Fruit fly (Drosophila melanogaster) whole organism, embryonic: ENCODE measurements around the gene CG11768.

Source experiments
- Antp ChIP-seq: fragments of 200-800 bp; sonication (Bioruptor generic); optimal IDR thresholded peaks from 3 replicates; lab custom pipeline; 2016; ENCODE audit warnings: missing biosample characterization, missing genetic modification characterization
- Atf6 ChIP-seq: fragments of 200-800 bp; sonication (Bioruptor generic); IDR thresholded peaks from 2 replicates; pipeline ENCODE4 v1.3.6; 2022; ENCODE audit warnings: missing biosample characterization, missing genetic modification characterization
- BEAF-32 ChIP-seq: fragments of 200-800 bp; sonication (Bioruptor generic); optimal IDR thresholded peaks from 3 replicates; lab custom pipeline; 2017; ENCODE audit warnings: missing biosample characterization, missing genetic modification characterization, mild to moderate bottlenecking, moderate library complexity, missing genetic modification reagents
- CG10565 ChIP-seq: fragments of 200-800 bp; sonication (Bioruptor generic); optimal IDR thresholded peaks from 3 replicates; lab custom pipeline; 2016; ENCODE audit warnings: missing biosample characterization, mild to moderate bottlenecking, missing genetic modification characterization
- CG11247 ChIP-seq: fragments of 200-800 bp; sonication (Bioruptor generic); IDR thresholded peaks from 2 replicates; pipeline ENCODE4 v1.3.6; 2022; ENCODE audit warnings: missing biosample characterization, missing genetic modification characterization
- CG12391 ChIP-seq: fragments of 200-800 bp; sonication (Bioruptor generic); optimal IDR thresholded peaks from 3 replicates; lab custom pipeline; 2018; ENCODE audit warnings: missing biosample characterization, mild to moderate bottlenecking, missing genetic modification characterization, moderate library complexity
- CG13894 ChIP-seq: fragments of 200-800 bp; sonication (Bioruptor generic); optimal IDR thresholded peaks from 3 replicates; lab custom pipeline; 2018; ENCODE audit warnings: missing biosample characterization, mild to moderate bottlenecking, missing genetic modification characterization, moderate library complexity
- CG14014 ChIP-seq: fragments of 200-800 bp; sonication (Bioruptor generic); IDR thresholded peaks from 2 replicates; pipeline ENCODE4 v1.3.6; 2022; ENCODE audit warnings: missing biosample characterization, missing genetic modification characterization
- CG15011 ChIP-seq: fragments of 200-800 bp; sonication (Bioruptor generic); optimal IDR thresholded peaks from 3 replicates; lab custom pipeline; 2018; ENCODE audit warnings: missing biosample characterization, mild to moderate bottlenecking, missing genetic modification characterization
- CG17328 ChIP-seq: fragments of 200-800 bp; sonication (Bioruptor generic); IDR thresholded peaks from 2 replicates; pipeline ENCODE4 v1.3.6; 2022; ENCODE audit warnings: missing biosample characterization, missing genetic modification characterization
- CG18262 ChIP-seq: fragments of 200-800 bp; optimal IDR thresholded peaks from 3 replicates; lab custom pipeline; 2019; ENCODE audit warnings: missing biosample characterization, mild to moderate bottlenecking, missing genetic modification characterization, moderate library complexity
- CG2199 ChIP-seq: fragments of 200-800 bp; sonication (Bioruptor generic); IDR thresholded peaks from 3 replicates; pipeline ENCODE4 v1.3.6; 2022; ENCODE audit warnings: missing biosample characterization, missing genetic modification characterization
- CG30431 ChIP-seq: fragments of 200-800 bp; sonication (Bioruptor generic); optimal IDR thresholded peaks from 2 replicates; lab custom pipeline; 2017; ENCODE audit warnings: missing biosample characterization, missing genetic modification characterization
- CG32767 ChIP-seq: fragments of 200-800 bp; sonication (Bioruptor generic); IDR thresholded peaks from 2 replicates; pipeline ENCODE4 v1.3.6; 2022; ENCODE audit warnings: missing biosample characterization, missing genetic modification characterization
- CG4424 ChIP-seq: fragments of 200-800 bp; sonication (Bioruptor generic); optimal IDR thresholded peaks from 3 replicates; lab custom pipeline; 2016; ENCODE audit warnings: missing biosample characterization, missing genetic modification characterization
- CG8388 ChIP-seq: fragments of 200-800 bp; sonication (Bioruptor generic); optimal IDR thresholded peaks from 2 replicates; lab custom pipeline; 2019; ENCODE audit warnings: missing biosample characterization, mild to moderate bottlenecking, missing genetic modification characterization, moderate library complexity
- Camta ChIP-seq: fragments of 200-800 bp; sonication (Bioruptor generic); optimal IDR thresholded peaks from 2 replicates; lab custom pipeline; 2016; ENCODE audit warnings: missing biosample characterization, missing genetic modification characterization
- Chrac-16 ChIP-seq: fragments of 200-800 bp; sonication (Bioruptor generic); optimal IDR thresholded peaks from 3 replicates; lab custom pipeline; 2016; ENCODE audit warnings: missing biosample characterization, missing genetic modification characterization
- CoRest ChIP-seq: fragments of 200-800 bp; sonication (Bioruptor generic); optimal IDR thresholded peaks from 3 replicates; lab custom pipeline; 2018; ENCODE audit warnings: missing biosample characterization, mild to moderate bottlenecking, missing genetic modification characterization, moderate library complexity
- D19B ChIP-seq: fragments of 200-800 bp; sonication (Bioruptor generic); optimal IDR thresholded peaks from 2 replicates; lab custom pipeline; 2017; ENCODE audit warnings: missing biosample characterization, mild to moderate bottlenecking, missing genetic modification characterization
- Dref ChIP-seq: fragments of 200-800 bp; sonication (Bioruptor generic); IDR thresholded peaks from 2 replicates; pipeline ENCODE4 v1.3.6; 2022; ENCODE audit warnings: missing biosample characterization, missing genetic modification characterization
- Ets65A ChIP-seq: fragments of 200-800 bp; sonication (Bioruptor generic); peaks from one replicate; lab custom pipeline; 2016; ENCODE audit warnings: missing biosample characterization, missing genetic modification characterization
- Fer3 ChIP-seq: fragments of 200-800 bp; sonication (Bioruptor generic); optimal IDR thresholded peaks from 2 replicates; lab custom pipeline; 2018; ENCODE audit warnings: missing biosample characterization, mild to moderate bottlenecking, missing genetic modification characterization, moderate library complexity
- HLH3B ChIP-seq: fragments of 200-800 bp; sonication (Bioruptor generic); IDR thresholded peaks from 2 replicates; pipeline ENCODE4 v1.3.6; 2022; ENCODE audit warnings: missing biosample characterization, missing genetic modification characterization
- Hr78 ChIP-seq, 2 experiments: fragments of 200-800 bp in 1 of 2; fragments of >200 bp in 1 of 2; sonication (Bioruptor generic) in 1 of 2; optimal IDR thresholded peaks; 2 replicates each; lab custom pipeline; 2017 to 2019; ENCODE audit warnings: missing biosample characterization in 2 of 2, missing genetic modification characterization in 2 of 2, mild to moderate bottlenecking in 1 of 2, moderate library complexity in 1 of 2
- Hsf ChIP-seq: fragments of 200-800 bp; sonication (Bioruptor generic); optimal IDR thresholded peaks from 3 replicates; lab custom pipeline; 2016; ENCODE audit warnings: missing biosample characterization, missing genetic modification characterization
- Med ChIP-seq: fragments of 200-800 bp; sonication (Bioruptor generic); peaks from one replicate; lab custom pipeline; 2016; ENCODE audit warnings: missing biosample characterization, missing genetic modification characterization, mild to moderate bottlenecking, inconsistent platforms, moderate library complexity
- Mrtf ChIP-seq: fragments of 200-800 bp; sonication (Bioruptor generic); IDR thresholded peaks from 3 replicates; pipeline ENCODE4 v1.3.6; 2022; ENCODE audit warnings: missing biosample characterization, missing genetic modification characterization
- NC2β ChIP-seq: fragments of 200-800 bp; sonication (Bioruptor generic); optimal IDR thresholded peaks from 2 replicates; lab custom pipeline; 2016; ENCODE audit warnings: missing biosample characterization, missing genetic modification characterization
- Rfx ChIP-seq: fragments of 200-800 bp; sonication (Bioruptor generic); IDR thresholded peaks from 2 replicates; pipeline ENCODE4 v1.3.6; 2022; ENCODE audit warnings: missing biosample characterization, missing genetic modification characterization
- Spps ChIP-seq: fragments of 200-800 bp; sonication (Bioruptor generic); optimal IDR thresholded peaks from 2 replicates; lab custom pipeline; 2018; ENCODE audit warnings: missing biosample characterization, mild to moderate bottlenecking, missing genetic modification characterization
- ap ChIP-seq: fragments of 200-800 bp; sonication (Bioruptor generic); IDR thresholded peaks from 2 replicates; pipeline ENCODE4 v1.3.6; 2022; ENCODE audit warnings: missing biosample characterization, missing genetic modification characterization
- bab2 ChIP-seq: fragments of 200-800 bp; sonication (Bioruptor generic); optimal IDR thresholded peaks from 2 replicates; lab custom pipeline; 2016; ENCODE audit warnings: missing biosample characterization, missing genetic modification characterization
- bsh ChIP-seq, 2 experiments: fragments of 200-800 bp; sonication (Bioruptor generic); optimal IDR thresholded peaks; 2 replicates each; lab custom pipeline; 2017 to 2018; ENCODE audit warnings: mild to moderate bottlenecking in 2 of 2, missing biosample characterization in 2 of 2, missing genetic modification characterization in 2 of 2, moderate library complexity in 1 of 2
- chn ChIP-seq: fragments of 200-800 bp; sonication (Bioruptor generic); optimal IDR thresholded peaks from 2 replicates; lab custom pipeline; 2016; ENCODE audit warnings: missing biosample characterization, missing genetic modification characterization
- corto ChIP-seq: fragments of 200-800 bp; sonication (Bioruptor generic); optimal IDR thresholded peaks from 2 replicates; lab custom pipeline; 2016; ENCODE audit warnings: missing biosample characterization, mild to moderate bottlenecking, missing genetic modification characterization, moderate library complexity
- crol ChIP-seq: fragments of 200-800 bp; sonication (Bioruptor generic); IDR thresholded peaks from 2 replicates; pipeline ENCODE4 v1.3.6; 2022; ENCODE audit warnings: missing biosample characterization, missing genetic modification characterization
- danr ChIP-seq: fragments of 200-800 bp; sonication (Bioruptor generic); IDR thresholded peaks from 2 replicates; pipeline ENCODE4 v1.3.6; 2022; ENCODE audit warnings: missing biosample characterization, missing genetic modification characterization
- dati ChIP-seq: fragments of 200-800 bp; sonication (Bioruptor generic); IDR thresholded peaks from 2 replicates; pipeline ENCODE4 v1.3.6; 2022; ENCODE audit warnings: missing biosample characterization, missing genetic modification characterization
- esg ChIP-seq: fragments of 200-800 bp; sonication (Bioruptor generic); conservative IDR thresholded peaks from 2 replicates; pipeline ENCODE4 v1.3.6; 2022; ENCODE audit warnings: missing biosample characterization, missing genetic modification characterization
- inv ChIP-seq: fragments of 200-800 bp; sonication (Bioruptor generic); IDR thresholded peaks from 2 replicates; pipeline ENCODE4 v1.3.6; 2022; ENCODE audit warnings: missing biosample characterization, missing genetic modification characterization; ENCODE audit not compliant: partially characterized antibody
- luna ChIP-seq: fragments of 200-800 bp; sonication (Bioruptor generic); optimal IDR thresholded peaks from 2 replicates; lab custom pipeline; 2016; ENCODE audit warnings: missing biosample characterization, missing genetic modification characterization
- nerfin-2 ChIP-seq: fragments of 200-800 bp; sonication (Bioruptor generic); IDR thresholded peaks from 2 replicates; pipeline ENCODE4 v1.3.6; 2022; ENCODE audit warnings: missing biosample characterization, missing genetic modification characterization; ENCODE audit not compliant: partially characterized antibody
- nmo ChIP-seq: fragments of 200-800 bp; sonication (Bioruptor generic); optimal IDR thresholded peaks from 2 replicates; lab custom pipeline; 2018; ENCODE audit warnings: missing biosample characterization, mild to moderate bottlenecking, missing genetic modification characterization, moderate library complexity
- oc ChIP-seq: fragments of 200-800 bp; sonication (Bioruptor generic); optimal IDR thresholded peaks from 2 replicates; lab custom pipeline; 2018; ENCODE audit warnings: missing biosample characterization, mild to moderate bottlenecking, missing genetic modification characterization, moderate library complexity
- pros ChIP-seq: fragments of 200-800 bp; sonication (Bioruptor generic); optimal IDR thresholded peaks from 3 replicates; lab custom pipeline; 2019; ENCODE audit warnings: missing biosample characterization, mild to moderate bottlenecking, missing genetic modification characterization, moderate library complexity
- slp2 ChIP-seq: fragments of 200-800 bp; sonication (Bioruptor generic); optimal IDR thresholded peaks from 2 replicates; lab custom pipeline; 2016; ENCODE audit warnings: missing biosample characterization, missing genetic modification characterization
- ttk ChIP-seq: fragments of 200-800 bp; sonication (Bioruptor generic); IDR thresholded peaks from 2 replicates; pipeline ENCODE4 v2.1.2; 2022; ENCODE audit warnings: missing biosample characterization, missing genetic modification characterization
- wdn ChIP-seq: fragments of 200-800 bp; sonication (Bioruptor generic); IDR thresholded peaks from 2 replicates; pipeline ENCODE4 v1.3.6; 2022; ENCODE audit warnings: missing biosample characterization, missing genetic modification characterization

Gene CG11768

dm6 chr3R:8808518-8808921, 40.5 kb upstream of the CG11768 start (continued):
- TF ChIP-seq bab2 (GFP tag; lab: Kevin White, UChicago) = peak; percentile 48

- TF ChIP-seq Hsf (GFP tag; lab: Kevin White, UChicago) (no peak), CG11247 (GFP tag; lab: Robert Waterston, UW) (no peak), Hr78 (GFP tag; optimal IDR thresholded peaks at IDR 0.05; lab: Kevin White, UChicago) (no peak), slp2 (no peak), dati (GFP tag; lab: Robert Waterston, UW) (no peak), Fer3 (no peak), CG30431 (GFP tag; lab: Kevin White, UChicago) (no peak), CG13894 (peak; percentile 97), nmo (GFP tag; lab: Kevin White, UChicago) (no peak), D19B (GFP tag; lab: Kevin White, UChicago) (peak; percentile 24), BEAF-32 (GFP tag; lab: Kevin White, UChicago) (no peak), CG18262 (tag; lab: Kevin White, UChicago) (no peak), corto (GFP tag; lab: Kevin White, UChicago) (peak; percentile 16), ap (GFP tag; lab: Robert Waterston, UW) (no peak), Med (GFP tag; lab: Kevin White, UChicago) (peak; percentile 17), nerfin-2 (GFP tag; lab: Robert Waterston, UW) (no peak), Antp (no peak), Chrac-16 (GFP tag; lab: Kevin White, UChicago) (no peak), CG17328 (GFP tag; lab: Robert Waterston, UW) (no peak), pros (GFP tag; lab: Kevin White, UChicago) (peak; percentile 97), Ets65A (no peak), chn (GFP tag; lab: Kevin White, UChicago) (peak; percentile 54), CoRest (no peak), NC2β (GFP tag; lab: Kevin White, UChicago) (no peak), danr (no peak), oc (peak; percentile 50), CG15011 (GFP tag; lab: Kevin White, UChicago) (no peak), Mrtf (GFP tag; lab: Robert Waterston, UW) (no peak), Dref (GFP tag; lab: Robert Waterston, UW) (no peak), CG2199 (peak; percentile 63; the same call in 1 of the 3 replicates), Camta (GFP tag; lab: Kevin White, UChicago) (no peak), CG14014 (GFP tag; lab: Robert Waterston, UW) (no peak), CG10565 (GFP tag; lab: Kevin White, UChicago) (no peak), CG12391 (no peak), inv (GFP tag; lab: Robert Waterston, UW) (no peak), CG8388 (GFP tag; lab: Kevin White, UChicago) (no peak), bsh (GFP tag; optimal IDR thresholded peaks at IDR 0.05; lab: Kevin White, UChicago) (no peak), CG4424 (GFP tag; lab: Kevin White, UChicago) (no peak), Spps (no peak), luna (GFP tag; lab: Kevin White, UChicago) (no peak), Atf6 (no peak), HLH3B (no peak), CG32767 (GFP tag; lab: Robert Waterston, UW) (peak; percentile 51; the same call in 1 of the 2 replicates), Rfx (GFP tag; lab: Robert Waterston, UW) (0 out of 2 replicates have a peak, but pooled peaks have one; percentile 17), wdn (GFP tag; lab: Robert Waterston, UW) (no peak), ttk (GFP tag; lab: Robert Waterston, UW) (no peak; the same call in 1 of the 2 replicates), crol (GFP tag; lab: Robert Waterston, UW) (peak; percentile 19; the same call in 1 of the 2 replicates), esg (GFP tag; lab: Robert Waterston, UW) (no peak)
These were observed 40.0 kb upstream of the CG11768 start for dm6 chr3R:8807831-8808517.
